Worm (Caenorhabditis elegans) whole organism, L1 larva: Measurements from ENCODE around the gene K10C2.6.

Source experiments
- ama-1 ChIP-seq: fragments of 150-350 bp; optimal IDR thresholded peaks from 2 replicates; lab custom pipeline; 2014
- ceh-8 ChIP-seq: fragments of 200-800 bp; sonication (Bioruptor generic); optimal IDR thresholded peaks from 2 replicates; lab custom pipeline; 2018; ENCODE audit warnings: mild to moderate bottlenecking, missing genetic modification characterization, moderate library complexity, missing compliant biosample characterization
- nhr-12 ChIP-seq: sonication (generic microtip); optimal IDR thresholded peaks from 2 replicates; lab custom pipeline; 2017; ENCODE audit warnings: missing biosample characterization, missing genetic modification characterization
- skn-1 ChIP-seq: fragments of 150-350 bp; optimal IDR thresholded peaks from 2 replicates; lab custom pipeline; 2014; ENCODE audit warnings: missing biosample characterization, missing genetic modification characterization
- snu-23 ChIP-seq: sonication (generic microtip); optimal IDR thresholded peaks from 2 replicates; lab custom pipeline; 2016; ENCODE audit warnings: missing genetic modification characterization, missing compliant biosample characterization
- sptf-1 ChIP-seq: fragments of 150-350 bp; optimal IDR thresholded peaks from 2 replicates; lab custom pipeline; 2014; ENCODE audit warnings: missing biosample characterization, missing genetic modification characterization
- ztf-11 ChIP-seq, 2 experiments: sonication (generic microtip); optimal IDR thresholded peaks; 2 replicates each; lab custom pipeline; 2016 to 2017; ENCODE audit warnings: missing genetic modification characterization in 2 of 2, missing biosample characterization in 1 of 2, missing compliant biosample characterization in 1 of 2

ce11 chrX:6462479-6462878, 11.2 kb downstream of the K10C2.6 start:
- TF ChIP-seq sptf-1 (tag; lab: Kevin White, UChicago) (no peak), ceh-8 (GFP tag; lab: Kevin White, UChicago) (no peak), ztf-11 (tag; optimal IDR thresholded peaks at IDR 0.05; lab: Kevin White, UChicago) (no peak), snu-23 (GFP tag; lab: Kevin White, UChicago) (no peak), skn-1 (tag; lab: Kevin White, UChicago) (no peak), nhr-12 (tag; lab: Kevin White, UChicago) (no peak), ama-1 (no peak)
